Worm (Caenorhabditis elegans) whole organism, late embryonic: ENCODE results near the gene C29A12.6.

Experiments used
- C08G9.2 ChIP-seq: sonication (generic microtip); optimal IDR thresholded peaks from 2 replicates; lab custom pipeline; 2016; ENCODE audit warnings: mild to moderate bottlenecking, missing genetic modification characterization, moderate library complexity, missing compliant biosample characterization
- C38D4.7 ChIP-seq: fragments of 200-800 bp; sonication (Bioruptor generic); optimal IDR thresholded peaks from 2 replicates; lab custom pipeline; 2018; ENCODE audit warnings: mild to moderate bottlenecking, missing genetic modification characterization, moderate library complexity, missing compliant biosample characterization
- F13H6.1 ChIP-seq: sonication (generic microtip); optimal IDR thresholded peaks from 2 replicates; lab custom pipeline; 2016; ENCODE audit warnings: missing genetic modification characterization, missing compliant biosample characterization
- K09A11.1 ChIP-seq: sonication (generic microtip); optimal IDR thresholded peaks from 2 replicates; lab custom pipeline; 2017; ENCODE audit warnings: antibody characterized with exemption, mild to moderate bottlenecking, missing genetic modification characterization, missing compliant biosample characterization; ENCODE audit not compliant: insufficient read depth
- T23F11.4 ChIP-seq: fragments of 200-800 bp; sonication (Bioruptor generic); optimal IDR thresholded peaks from 2 replicates; lab custom pipeline; 2018; ENCODE audit warnings: mild to moderate bottlenecking, missing genetic modification characterization, missing compliant biosample characterization
- Y22D7AL.16 ChIP-seq: sonication (generic microtip); optimal IDR thresholded peaks from 2 replicates; lab custom pipeline; 2016; ENCODE audit warnings: missing genetic modification characterization, missing compliant biosample characterization
- ahr-1 ChIP-seq: sonication (generic microtip); optimal IDR thresholded peaks from 2 replicates; lab custom pipeline; 2016; ENCODE audit warnings: missing genetic modification characterization, missing compliant biosample characterization
- ceh-14 ChIP-seq: sonication (generic microtip); optimal IDR thresholded peaks from 2 replicates; lab custom pipeline; 2016; ENCODE audit warnings: missing genotype, missing genetic modification characterization, missing compliant biosample characterization
- ceh-18 ChIP-seq: sonication (generic microtip); optimal IDR thresholded peaks from 2 replicates; lab custom pipeline; 2016; ENCODE audit warnings: missing genetic modification characterization, missing compliant biosample characterization
- ceh-19 ChIP-seq: fragments of 200-800 bp; sonication (Bioruptor generic); optimal IDR thresholded peaks from 2 replicates; lab custom pipeline; 2018; ENCODE audit warnings: mild to moderate bottlenecking, missing genetic modification characterization, missing compliant biosample characterization
- ceh-2 ChIP-seq: sonication (generic microtip); optimal IDR thresholded peaks from 2 replicates; lab custom pipeline; 2016; ENCODE audit warnings: missing genotype, missing genetic modification characterization, missing compliant biosample characterization
- ceh-24 ChIP-seq: sonication (generic microtip); optimal IDR thresholded peaks from 2 replicates; lab custom pipeline; 2016; ENCODE audit warnings: mild to moderate bottlenecking, missing genetic modification characterization, missing compliant biosample characterization
- ceh-31 ChIP-seq: sonication (generic microtip); optimal IDR thresholded peaks from 2 replicates; lab custom pipeline; 2016; ENCODE audit warnings: missing genetic modification characterization, missing compliant biosample characterization
- ceh-34 ChIP-seq: sonication (generic microtip); optimal IDR thresholded peaks from 2 replicates; lab custom pipeline; 2016; ENCODE audit warnings: mild to moderate bottlenecking, missing genetic modification characterization, missing compliant biosample characterization
- ceh-45 ChIP-seq: fragments of 200-800 bp; sonication (Bioruptor generic); IDR thresholded peaks from 2 replicates; pipeline ENCODE4 v1.3.6; 2022; ENCODE audit warnings: missing genetic modification reagents, missing genetic modification characterization, missing compliant biosample characterization
- ceh-48 ChIP-seq: sonication (generic microtip); optimal IDR thresholded peaks from 2 replicates; lab custom pipeline; 2016; ENCODE audit warnings: missing genetic modification characterization, inconsistent platforms, missing compliant biosample characterization
- ceh-6 ChIP-seq: fragments of 200-800 bp; sonication (Bioruptor generic); optimal IDR thresholded peaks from 2 replicates; lab custom pipeline; 2018; ENCODE audit warnings: mild to moderate bottlenecking, missing genetic modification characterization, missing compliant biosample characterization
- ceh-9 ChIP-seq: sonication (generic microtip); optimal IDR thresholded peaks from 2 replicates; lab custom pipeline; 2016; ENCODE audit warnings: mild to moderate bottlenecking, missing genetic modification characterization, inconsistent platforms, missing compliant biosample characterization
- dmd-4 ChIP-seq: sonication (generic microtip); optimal IDR thresholded peaks from 2 replicates; lab custom pipeline; 2016; ENCODE audit warnings: borderline replicate concordance, missing genetic modification characterization, missing compliant biosample characterization
- dve-1 ChIP-seq: sonication (generic microtip); optimal IDR thresholded peaks from 2 replicates; lab custom pipeline; 2017; ENCODE audit warnings: antibody characterized with exemption, mild to moderate bottlenecking, missing genetic modification characterization, missing compliant biosample characterization
- elt-2 ChIP-seq: sonication (generic microtip); optimal IDR thresholded peaks from 2 replicates; lab custom pipeline; 2016; ENCODE audit warnings: missing genetic modification reagents, missing genetic modification characterization, missing compliant biosample characterization
- elt-4 ChIP-seq: sonication (generic microtip); optimal IDR thresholded peaks from 2 replicates; lab custom pipeline; 2016; ENCODE audit warnings: missing genetic modification characterization, missing compliant biosample characterization
- ets-4 ChIP-seq: sonication (generic microtip); optimal IDR thresholded peaks from 2 replicates; lab custom pipeline; 2016; ENCODE audit warnings: missing genetic modification characterization, missing compliant biosample characterization
- fax-1 ChIP-seq: sonication (generic microtip); optimal IDR thresholded peaks from 2 replicates; lab custom pipeline; 2016; ENCODE audit warnings: missing genotype, missing genetic modification characterization, missing compliant biosample characterization
- fkh-10 ChIP-seq: fragments of 150-350 bp; optimal IDR thresholded peaks from 2 replicates; lab custom pipeline; 2014; ENCODE audit warnings: missing biosample characterization, missing genetic modification reagents, missing genetic modification characterization
- fkh-6 ChIP-seq: sonication (generic microtip); optimal IDR thresholded peaks from 2 replicates; lab custom pipeline; 2016; ENCODE audit warnings: missing genetic modification characterization, missing compliant biosample characterization
- gmeb-2 ChIP-seq: sonication (generic microtip); optimal IDR thresholded peaks from 2 replicates; lab custom pipeline; 2016; ENCODE audit warnings: missing genetic modification characterization, inconsistent platforms, missing compliant biosample characterization
- hlh-15 ChIP-seq: sonication (generic microtip); optimal IDR thresholded peaks from 2 replicates; lab custom pipeline; 2016; ENCODE audit warnings: missing genetic modification characterization, missing compliant biosample characterization
- hlh-8 ChIP-seq: sonication (generic microtip); optimal IDR thresholded peaks from 2 replicates; lab custom pipeline; 2016; ENCODE audit warnings: missing genotype, missing genetic modification characterization, missing compliant biosample characterization
- lin-11 ChIP-seq: fragments of 200-800 bp; sonication (Bioruptor generic); optimal IDR thresholded peaks from 2 replicates; lab custom pipeline; 2018; ENCODE audit warnings: mild to moderate bottlenecking, missing genetic modification characterization, missing compliant biosample characterization
- madf-2 ChIP-seq: sonication (generic microtip); optimal IDR thresholded peaks from 2 replicates; lab custom pipeline; 2017; ENCODE audit warnings: missing genetic modification characterization, missing compliant biosample characterization
- mec-3 ChIP-seq: sonication (generic microtip); optimal IDR thresholded peaks from 2 replicates; lab custom pipeline; 2016; ENCODE audit warnings: borderline replicate concordance, missing genetic modification characterization, missing compliant biosample characterization
- nhr-232 ChIP-seq: sonication (generic microtip); optimal IDR thresholded peaks from 2 replicates; lab custom pipeline; 2016; ENCODE audit warnings: missing genetic modification characterization, missing compliant biosample characterization
- npax-4 ChIP-seq: sonication (generic microtip); optimal IDR thresholded peaks from 2 replicates; lab custom pipeline; 2016; ENCODE audit warnings: missing genetic modification characterization, missing compliant biosample characterization
- odd-2 ChIP-seq: sonication (generic microtip); optimal IDR thresholded peaks from 2 replicates; lab custom pipeline; 2017; ENCODE audit warnings: antibody characterized with exemption, mild to moderate bottlenecking, missing genetic modification characterization, missing compliant biosample characterization
- pag-3 ChIP-seq: sonication (generic microtip); optimal IDR thresholded peaks from 2 replicates; lab custom pipeline; 2016; ENCODE audit warnings: missing compliant biosample characterization, missing genetic modification characterization, borderline replicate concordance
- pat-9 ChIP-seq: fragments of 200-800 bp; sonication (Bioruptor generic); optimal IDR thresholded peaks from 2 replicates; lab custom pipeline; 2018; ENCODE audit warnings: mild to moderate bottlenecking, missing genetic modification characterization, moderate library complexity, missing compliant biosample characterization
- pax-1 ChIP-seq: fragments of 150-350 bp; optimal IDR thresholded peaks from 2 replicates; lab custom pipeline; 2014; ENCODE audit warnings: missing biosample characterization, missing genetic modification characterization
- pha-4 ChIP-seq: fragments of 150-350 bp; optimal IDR thresholded peaks from 2 replicates; lab custom pipeline; 2018; ENCODE audit warnings: missing biosample characterization, missing genetic modification reagents, missing genetic modification characterization
- pros-1 ChIP-seq: fragments of 150-350 bp; optimal IDR thresholded peaks from 2 replicates; lab custom pipeline; 2014; ENCODE audit warnings: missing biosample characterization, missing genetic modification reagents, missing genetic modification characterization
- sdc-2 ChIP-seq: sonication (generic microtip); optimal IDR thresholded peaks from 2 replicates; lab custom pipeline; 2016; ENCODE audit warnings: missing genotype, missing genetic modification characterization, missing compliant biosample characterization
- sox-2 ChIP-seq: fragments of 200-800 bp; sonication (Bioruptor generic); IDR thresholded peaks from 2 replicates; pipeline ENCODE4 v1.3.6; 2022; ENCODE audit warnings: missing genetic modification reagents, missing genetic modification characterization, missing compliant biosample characterization
- syd-9 ChIP-seq: sonication (generic microtip); optimal IDR thresholded peaks from 2 replicates; lab custom pipeline; 2016; ENCODE audit warnings: mild to moderate bottlenecking, missing genetic modification characterization, moderate library complexity, missing compliant biosample characterization
- ttx-3 ChIP-seq: sonication (generic microtip); optimal IDR thresholded peaks from 2 replicates; lab custom pipeline; 2016; ENCODE audit warnings: missing genetic modification reagents, missing genetic modification characterization, missing compliant biosample characterization
- unc-42 ChIP-seq: sonication (generic microtip); optimal IDR thresholded peaks from 2 replicates; lab custom pipeline; 2016; ENCODE audit warnings: missing genotype, missing genetic modification characterization, missing compliant biosample characterization
- unc-86 ChIP-seq: sonication (generic microtip); optimal IDR thresholded peaks from 2 replicates; lab custom pipeline; 2016; ENCODE audit warnings: missing genetic modification characterization, missing compliant biosample characterization

The C29A12.6 gene

DNA sequence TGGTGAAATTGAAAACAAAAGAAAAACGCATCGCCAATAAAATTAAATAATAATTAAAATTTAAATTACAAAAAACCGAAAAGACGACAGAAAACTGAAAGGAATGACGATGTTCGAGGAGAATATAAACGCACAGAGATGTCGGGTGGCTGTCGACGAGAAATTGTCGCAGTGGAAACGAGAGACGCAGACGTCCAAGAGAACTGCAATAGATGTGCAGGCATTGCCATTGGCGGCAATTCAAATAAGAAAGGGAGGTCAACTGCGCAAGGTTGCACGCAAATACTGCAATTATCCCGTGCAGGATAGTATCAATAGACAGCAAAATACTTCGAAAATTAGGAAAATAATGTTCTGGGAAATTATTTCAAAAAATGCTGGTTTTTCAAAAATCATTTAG lies 50.2 kb downstream of the C29A12.6 start (continued):
- TF ChIP-seq K09A11.1 (tag; lab: Kevin White, UChicago): peak; percentile 23
- peak; percentile 23 for TF ChIP-seq dmd-4
- peak; percentile 66 for TF ChIP-seq F13H6.1 (tag; lab: Kevin White, UChicago)
- no peak for TF ChIP-seq pag-3 (tag; lab: Kevin White, UChicago)
- TF ChIP-seq ceh-19 (GFP tag; lab: Kevin White, UChicago): peak; percentile 65
- TF ChIP-seq npax-4 (tag; lab: Kevin White, UChicago): no peak
- TF ChIP-seq sox-2: no peak; the same call in 1 of the 2 replicates
- TF ChIP-seq sdc-2: peak; percentile 52
- peak; percentile 57 for TF ChIP-seq pat-9 (tag; lab: Kevin White, UChicago)
- TF ChIP-seq ahr-1 (tag; lab: Kevin White, UChicago): peak; percentile 65
- peak; percentile 36 for TF ChIP-seq lin-11
- peak; percentile 49 for TF ChIP-seq fax-1
- TF ChIP-seq ceh-2 (tag; lab: Kevin White, UChicago): peak; percentile 66
- TF ChIP-seq fkh-6 (tag; lab: Kevin White, UChicago): peak; percentile 40
- peak; percentile 4 for TF ChIP-seq ceh-6 (GFP tag; lab: Kevin White, UChicago)
- peak; percentile 53 for TF ChIP-seq hlh-8 (tag; lab: Kevin White, UChicago)
- TF ChIP-seq elt-4 (tag; lab: Kevin White, UChicago): no peak
- no peak for TF ChIP-seq hlh-15 (tag; lab: Kevin White, UChicago)
- peak; percentile 90 for TF ChIP-seq ceh-31 (tag; lab: Kevin White, UChicago)
- TF ChIP-seq dve-1 (tag; lab: Kevin White, UChicago): peak; percentile 95
- TF ChIP-seq mec-3 (tag; lab: Kevin White, UChicago): no peak
- TF ChIP-seq fkh-10: peak; percentile 17
- peak; percentile 62 for TF ChIP-seq pros-1 (tag; lab: Kevin White, UChicago)
- TF ChIP-seq ceh-48 (tag; lab: Kevin White, UChicago): peak; percentile 49
- TF ChIP-seq C08G9.2 (tag; lab: Kevin White, UChicago): peak; percentile 73
- TF ChIP-seq, all 69 proteins: peak for 53

DNA sequence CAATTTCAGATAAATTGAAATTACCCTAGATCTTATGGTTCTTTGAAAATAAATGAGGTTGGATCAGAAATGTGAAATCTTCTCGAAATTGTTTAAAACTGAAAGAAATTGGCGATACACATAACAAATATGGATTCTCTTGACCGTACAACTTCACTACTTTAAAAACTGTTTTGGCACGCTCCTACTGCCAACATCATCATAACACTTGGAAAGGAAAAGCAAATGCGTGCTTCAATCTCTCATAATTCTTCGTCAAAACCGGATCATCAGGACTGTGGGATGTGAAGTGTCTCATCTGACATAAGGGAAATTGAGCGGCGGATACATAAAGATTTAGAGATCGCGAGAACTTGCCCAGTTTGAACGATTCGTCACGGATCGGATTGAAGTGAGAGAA lies 51.1 kb downstream of the C29A12.6 start, which contains the start of gene F32D8.7:
TSS of gene F32D8.7 (plus strand) at position 329 of the 400 bp plus-strand sequence.
- no peak for TF ChIP-seq ceh-34 (tag; lab: Kevin White, UChicago)
- TF ChIP-seq ets-4 (tag; lab: Kevin White, UChicago): no peak
- no peak for TF ChIP-seq ceh-18 (tag; lab: Kevin White, UChicago)
- TF ChIP-seq C38D4.7: no peak
- no peak for TF ChIP-seq madf-2 (tag; lab: Kevin White, UChicago)
- no peak for TF ChIP-seq elt-4 (tag; lab: Kevin White, UChicago)
- no peak for TF ChIP-seq ceh-9
- TF ChIP-seq pha-4: no peak
- no peak for TF ChIP-seq unc-86 (tag; lab: Kevin White, UChicago)
- TF ChIP-seq ceh-19 (GFP tag; lab: Kevin White, UChicago): no peak
- no peak for TF ChIP-seq elt-2
- no peak for TF ChIP-seq pax-1 (tag; lab: Kevin White, UChicago)
- no peak for TF ChIP-seq Y22D7AL.16
- TF ChIP-seq fax-1: no peak
- TF ChIP-seq syd-9 (tag; lab: Kevin White, UChicago): no peak
- no peak for TF ChIP-seq ceh-14
- TF ChIP-seq nhr-232 (tag; lab: Kevin White, UChicago): no peak
- TF ChIP-seq ttx-3: no peak
- TF ChIP-seq fkh-10: no peak

DNA sequence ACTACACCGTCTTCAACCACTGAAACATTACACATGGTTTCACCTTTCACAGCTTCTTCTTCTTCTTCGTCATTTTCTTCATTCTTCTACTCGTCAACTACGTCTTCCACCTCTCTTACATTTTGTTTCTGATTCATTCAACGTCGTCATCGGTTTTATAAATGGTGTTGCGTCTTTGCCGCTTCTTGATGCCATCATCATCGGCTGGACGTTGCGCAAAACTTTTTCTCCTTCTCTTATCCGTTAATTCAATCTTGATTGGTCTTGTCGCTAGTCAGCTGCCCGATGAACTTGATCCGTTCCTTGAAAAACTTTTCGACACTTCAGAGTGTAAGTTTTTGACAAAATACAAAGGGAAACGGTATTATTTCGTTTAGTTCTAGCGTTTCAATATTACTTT lies 51.6 kb downstream of the C29A12.6 start:
- no peak for TF ChIP-seq T23F11.4
- TF ChIP-seq odd-2 (tag; lab: Kevin White, UChicago): no peak
- no peak for TF ChIP-seq Y22D7AL.16
- TF ChIP-seq ttx-3: no peak
- no peak for TF ChIP-seq gmeb-2 (tag; lab: Kevin White, UChicago)
- TF ChIP-seq ceh-45 (GFP tag; lab: Robert Waterston, UW): no peak
- TF ChIP-seq ceh-24 (tag; lab: Kevin White, UChicago): no peak
- TF ChIP-seq unc-42 (tag; lab: Kevin White, UChicago): no peak
- no peak for TF ChIP-seq unc-86 (tag; lab: Kevin White, UChicago)
- no peak for TF ChIP-seq fkh-10
- TF ChIP-seq dmd-4: no peak
- no peak for TF ChIP-seq ceh-9
